Worm (Caenorhabditis elegans): ENCODE measurements around the gene nep-15.

- TF ChIP-seq nhr-237 (tag; optimal IDR thresholded peaks at IDR 0.05) (no peak), mdl-1 (tag; optimal IDR thresholded peaks at IDR 0.05) (no peak), sox-4 (tag; optimal IDR thresholded peaks at IDR 0.05) (no peak), nhr-12 (tag; optimal IDR thresholded peaks at IDR 0.05) (no peak), nhr-47 (tag; optimal IDR thresholded peaks at IDR 0.05) (no peak), fkh-8 (tag; optimal IDR thresholded peaks at IDR 0.05) (no peak), tbx-2 (tag; optimal IDR thresholded peaks at IDR 0.05) (no peak), ceh-88 (GFP tag; IDR thresholded peaks at IDR 0.05) (no peak), egl-27 (tag; optimal IDR thresholded peaks at IDR 0.05) (no peak), elt-3 (tag; optimal IDR thresholded peaks at IDR 0.05) (no peak), lsy-2 (tag; optimal IDR thresholded peaks at IDR 0.05) (no peak), unc-130 (tag; optimal IDR thresholded peaks at IDR 0.05) (no peak)
Observed at ce11 chrX:8371906-8372305, at the start of gene nep-15.
